Worm (Caenorhabditis elegans): ENCODE data around the gene mcm-6.

- TF ChIP-seq peb-1 (tag; optimal IDR thresholded peaks at IDR 0.05): no peak
- TF ChIP-seq ama-1 (optimal IDR thresholded peaks at IDR 0.05): no peak
- no peak for TF ChIP-seq elt-3 (tag; optimal IDR thresholded peaks at IDR 0.05)
- TF ChIP-seq zag-1 (tag; optimal IDR thresholded peaks at IDR 0.05): no peak
- no peak for TF ChIP-seq R02D3.7 (tag; optimal IDR thresholded peaks at IDR 0.05)
- TF ChIP-seq nhr-10 (tag; optimal IDR thresholded peaks at IDR 0.05): no peak
- no peak for TF ChIP-seq nhr-237 (tag; optimal IDR thresholded peaks at IDR 0.05)
- no peak for TF ChIP-seq nhr-25 (tag; optimal IDR thresholded peaks at IDR 0.05)
- no peak for TF ChIP-seq ceh-82 (tag; optimal IDR thresholded peaks at IDR 0.05)
- no peak for TF ChIP-seq ztf-11 (tag; optimal IDR thresholded peaks at IDR 0.05)
These were observed 45.5 kb upstream of the mcm-6 start, which contains the start of gene T05G5.4 for ce11 chrIII:9748694-9749093.
